Worm (Caenorhabditis elegans): ENCODE results near the gene cft-1.
A peak's percentile ranks its signal among the peaks of the same experiment; 100 is the strongest.

Gene cft-1

DNA sequence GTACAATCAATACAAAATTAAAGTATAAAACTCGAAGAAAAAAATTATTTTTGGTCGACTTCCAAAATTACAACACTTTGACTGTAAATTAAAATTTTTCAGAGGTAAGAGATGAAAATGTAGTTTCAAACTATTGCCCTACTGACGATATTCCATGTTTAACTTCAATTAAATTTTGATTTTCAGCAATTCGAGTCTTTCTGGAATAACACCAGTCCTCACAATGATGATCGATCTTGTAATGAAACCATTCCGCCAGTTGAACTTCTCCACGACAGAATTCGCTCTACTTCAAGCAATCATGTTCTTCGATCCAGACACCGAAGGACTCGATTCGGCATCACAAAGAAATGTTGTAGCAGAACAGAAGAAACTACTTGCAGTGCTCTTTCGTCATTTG, 29.5 kb upstream of the cft-1 start:
- TF ChIP-seq mdl-1 (tag; optimal IDR thresholded peaks at IDR 0.05) (no peak), sem-4 (tag; optimal IDR thresholded peaks at IDR 0.05) (no peak), lin-13 (GFP tag; optimal IDR thresholded peaks at IDR 0.05) (no peak), ztf-4 (tag; optimal IDR thresholded peaks at IDR 0.05) (no peak), ceh-82 (tag; optimal IDR thresholded peaks at IDR 0.05) (no peak), lsy-2 (tag; optimal IDR thresholded peaks at IDR 0.05) (no peak), C34F6.9 (tag; optimal IDR thresholded peaks at IDR 0.05) (no peak), elt-3 (tag; optimal IDR thresholded peaks at IDR 0.05) (no peak), nhr-12 (tag; optimal IDR thresholded peaks at IDR 0.05) (no peak), nhr-11 (tag; optimal IDR thresholded peaks at IDR 0.05) (no peak), mab-5 (tag; optimal IDR thresholded peaks at IDR 0.05) (no peak), ceh-16 (tag; optimal IDR thresholded peaks at IDR 0.05) (no peak), ZK546.5 (tag; optimal IDR thresholded peaks at IDR 0.05) (no peak), crh-2 (tag; optimal IDR thresholded peaks at IDR 0.05) (no peak), ama-1 (optimal IDR thresholded peaks at IDR 0.05) (no peak), sma-3 (GFP tag; optimal IDR thresholded peaks at IDR 0.05) (no peak)

DNA sequence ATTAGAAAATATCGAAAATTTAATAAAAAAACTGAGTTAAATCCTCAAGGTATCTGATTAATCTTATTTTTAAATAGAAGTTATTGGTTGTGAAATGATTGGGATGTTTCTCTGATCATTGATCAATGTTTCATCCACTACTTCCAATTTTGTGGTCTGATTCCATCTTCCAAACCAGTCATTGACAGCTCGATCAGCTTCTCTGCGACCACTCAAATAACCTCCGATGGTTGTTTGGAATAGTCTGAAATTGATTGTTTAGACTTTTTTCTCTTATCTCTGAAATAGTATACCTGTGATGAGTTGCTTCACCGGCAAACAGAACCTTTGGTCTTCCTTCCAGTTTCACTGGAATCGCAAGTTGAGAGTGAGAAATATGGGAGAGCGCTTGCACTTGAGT, 28.6 kb upstream of the cft-1 start:
- no peak for TF ChIP-seq nhr-21 (tag; optimal IDR thresholded peaks at IDR 0.05)
- TF ChIP-seq fos-1 (tag; optimal IDR thresholded peaks at IDR 0.05) = peak; percentile 16

DNA sequence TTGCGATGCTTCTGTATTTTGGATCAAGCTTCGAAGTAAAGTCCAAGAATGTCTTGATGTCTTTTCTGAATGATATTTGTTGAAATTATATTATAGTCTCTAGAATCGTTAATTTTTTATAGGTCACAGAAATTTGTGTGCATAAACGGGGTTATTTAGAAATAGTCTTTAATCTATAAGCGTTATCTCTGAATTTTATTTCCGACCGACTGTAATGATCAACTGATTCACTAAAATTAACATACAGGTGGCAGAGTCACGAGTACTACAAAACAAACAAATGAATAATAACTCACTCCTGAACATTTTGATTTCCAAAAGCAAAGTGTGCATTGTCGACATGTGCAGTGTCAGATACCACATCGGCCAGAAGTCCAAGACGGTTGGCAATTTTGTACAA, 26.9 kb upstream of the cft-1 start:
- TF ChIP-seq unc-55 (GFP tag; optimal IDR thresholded peaks at IDR 0.05) (no peak), mbf-1 (tag; optimal IDR thresholded peaks at IDR 0.05) (no peak), ztf-11 (tag; optimal IDR thresholded peaks at IDR 0.05) (no peak), egl-27 (tag; optimal IDR thresholded peaks at IDR 0.05) (no peak), aly-2 (tag; optimal IDR thresholded peaks at IDR 0.05) (no peak), peb-1 (tag; optimal IDR thresholded peaks at IDR 0.05) (no peak), fos-1 (tag; optimal IDR thresholded peaks at IDR 0.05) (peak; percentile 10), nhr-77 (tag; optimal IDR thresholded peaks at IDR 0.05) (no peak), zag-1 (tag; optimal IDR thresholded peaks at IDR 0.05) (no peak), ztf-1 (GFP tag; conservative IDR thresholded peaks at IDR 0.05) (no peak), crh-2 (tag; optimal IDR thresholded peaks at IDR 0.05) (peak; percentile 8), mab-5 (tag; optimal IDR thresholded peaks at IDR 0.05) (no peak)

DNA sequence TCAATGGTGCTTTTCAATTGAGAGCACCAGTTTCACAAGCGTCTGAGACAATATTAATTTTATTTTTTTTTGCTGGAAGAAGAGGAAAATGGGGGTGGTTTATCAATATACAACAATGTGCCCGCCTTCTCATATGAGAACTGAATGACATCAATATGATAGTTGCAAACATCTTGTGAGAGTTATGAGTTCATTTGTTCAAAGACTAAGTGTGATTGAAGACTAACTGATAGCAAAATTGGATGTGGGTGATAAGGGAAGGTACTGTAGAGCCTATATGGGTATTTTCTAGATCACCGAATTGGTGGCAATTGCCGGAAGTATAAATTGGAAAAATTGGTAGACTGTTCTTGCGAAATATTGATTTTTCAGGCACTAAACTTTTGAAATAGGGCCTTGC, 26.0 kb upstream of the cft-1 start:
- no peak for TF ChIP-seq R02D3.7 (tag; optimal IDR thresholded peaks at IDR 0.05)
- TF ChIP-seq lsy-2 (tag; optimal IDR thresholded peaks at IDR 0.05) = no peak
- TF ChIP-seq crh-2 (tag; optimal IDR thresholded peaks at IDR 0.05) = peak; percentile 3
- TF ChIP-seq unc-55 (GFP tag; optimal IDR thresholded peaks at IDR 0.05) = no peak
- no peak for TF ChIP-seq ceh-82 (tag; optimal IDR thresholded peaks at IDR 0.05)
- TF ChIP-seq mbf-1 (tag; optimal IDR thresholded peaks at IDR 0.05) = no peak
- TF ChIP-seq C34F6.9 (tag; optimal IDR thresholded peaks at IDR 0.05) = no peak
- no peak for TF ChIP-seq nhr-129 (tag; optimal IDR thresholded peaks at IDR 0.05)
- peak; percentile 67 for TF ChIP-seq sma-9 (GFP tag; optimal IDR thresholded peaks at IDR 0.05)
- no peak for TF ChIP-seq sma-9 (tag; optimal IDR thresholded peaks at IDR 0.05)
- TF ChIP-seq nhr-237 (tag; optimal IDR thresholded peaks at IDR 0.05) = no peak
- TF ChIP-seq fos-1 (tag; optimal IDR thresholded peaks at IDR 0.05) = peak; percentile 67
- no peak for TF ChIP-seq lin-13 (GFP tag; optimal IDR thresholded peaks at IDR 0.05)

DNA sequence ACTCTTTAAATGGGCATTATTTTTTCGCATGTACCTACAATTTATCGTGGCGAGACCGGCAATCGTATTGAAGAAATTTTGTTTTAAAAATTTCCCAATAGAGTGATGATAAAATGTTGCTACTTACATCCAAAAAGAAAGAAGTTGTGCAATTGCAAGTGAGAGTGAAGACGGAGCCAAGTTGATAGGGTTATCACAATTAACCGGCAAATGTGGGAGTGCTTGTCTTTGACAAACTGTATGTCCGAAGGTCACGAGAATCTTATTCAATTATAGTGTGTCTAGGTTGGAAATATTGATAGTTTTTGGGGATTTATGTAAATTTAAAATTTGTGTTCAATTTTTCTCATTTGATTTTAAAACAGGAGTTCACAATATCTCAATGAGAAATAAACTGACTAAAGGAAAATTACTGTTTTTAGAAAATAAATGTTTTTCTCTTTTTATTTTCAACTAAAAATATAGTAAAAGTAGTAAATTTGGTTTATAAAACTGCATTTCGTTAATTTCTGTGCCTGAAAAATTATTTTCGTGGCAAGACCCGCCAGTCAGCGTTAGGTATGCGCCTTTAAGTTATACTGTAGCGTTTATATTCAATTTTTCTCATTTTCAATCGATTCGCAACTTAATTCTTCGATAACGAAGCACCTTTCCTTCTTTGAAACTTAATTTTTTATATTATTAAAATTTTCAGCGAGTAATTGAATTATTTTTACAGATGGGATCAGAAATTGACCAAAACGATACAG, 24.8 kb upstream of the cft-1 start, which contains the start of the genes hpo-15 and mms-19:
Gene hpo-15 (minus strand): TSS at position 201 of the 749 bp plus-strand sequence.
Gene mms-19 (plus strand): TSS at position 719 of the 749 bp plus-strand sequence.
- peak; percentile 19 for TF ChIP-seq fos-1 (tag; optimal IDR thresholded peaks at IDR 0.05)
- TF ChIP-seq gmeb-1 (tag; optimal IDR thresholded peaks at IDR 0.05) = no peak

DNA sequence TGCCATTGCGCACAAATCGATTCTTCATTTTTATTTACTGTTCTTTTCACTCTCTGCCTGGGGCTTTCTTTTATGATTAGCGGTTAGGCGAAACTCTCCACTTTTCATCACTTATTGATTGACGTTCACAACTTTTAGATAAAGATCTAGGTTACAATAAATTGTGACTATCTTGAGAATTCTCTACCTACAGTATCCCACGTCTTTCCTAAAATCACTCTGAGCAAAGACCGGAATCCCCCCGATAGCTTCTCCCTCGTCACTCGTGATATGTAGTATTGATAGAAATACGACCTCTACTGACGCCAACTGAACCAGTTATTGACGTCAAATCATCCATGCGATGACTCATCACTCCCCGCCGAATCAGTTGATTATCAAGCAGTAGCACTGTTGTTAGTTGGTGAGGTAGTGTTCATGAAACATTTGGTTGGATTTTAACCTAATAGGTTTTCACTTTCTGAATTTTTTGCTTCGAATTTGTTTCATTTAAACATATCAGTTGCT, 16.8 kb upstream of the cft-1 start, which contains the start of gene hir-1:
Gene hir-1 (plus strand): TSS at position 405 of the 507 bp plus-strand sequence.
- TF ChIP-seq mbf-1 (tag; optimal IDR thresholded peaks at IDR 0.05) = no peak
- TF ChIP-seq fos-1 (tag; optimal IDR thresholded peaks at IDR 0.05) = peak; percentile 47
- TF ChIP-seq nhr-129 (tag; optimal IDR thresholded peaks at IDR 0.05) = peak; percentile 19
- TF ChIP-seq sma-3 (GFP tag; optimal IDR thresholded peaks at IDR 0.05) = peak; percentile 24
- peak; percentile 30 for TF ChIP-seq blmp-1 (tag; optimal IDR thresholded peaks at IDR 0.05; ENCODE audit: insufficient read depth)

Measured in whole organism, L2 larva.